Worm (Caenorhabditis elegans): ENCODE data around the gene C10A4.2.

C10A4.2 gene

DNA sequence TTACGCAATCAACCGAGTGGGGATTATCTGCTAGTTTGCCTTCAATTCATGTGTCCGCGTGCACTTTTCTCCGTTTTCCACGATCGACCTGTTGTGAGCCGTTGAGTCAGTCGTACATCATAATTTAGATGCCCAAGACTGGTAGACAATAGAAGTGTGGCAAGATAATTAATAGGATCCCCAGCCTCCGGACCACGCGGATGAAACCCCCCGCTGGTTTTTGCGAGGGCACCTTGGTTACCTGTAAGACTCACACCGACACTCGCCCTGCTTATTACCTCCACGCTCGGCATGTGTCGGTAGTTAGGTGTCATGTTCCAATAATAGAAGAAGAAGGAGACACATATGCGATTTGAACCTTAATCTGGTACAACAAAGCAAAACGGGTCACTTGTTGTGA, 45.9 kb downstream of the C10A4.2 start:
- TF ChIP-seq med-1 (GFP tag; optimal IDR thresholded peaks at IDR 0.05; ENCODE audit: insufficient read depth) = no peak
- 0 out of 2 replicates have a peak, but pooled peaks have one; percentile 15 for TF ChIP-seq flt-1 (GFP tag; IDR thresholded peaks at IDR 0.05)
- no peak for TF ChIP-seq ztf-29 (GFP tag; IDR thresholded peaks at IDR 0.05)
- no peak for TF ChIP-seq ztf-23 (GFP tag; IDR thresholded peaks at IDR 0.05)
- TF ChIP-seq ref-1 (GFP tag; conservative IDR thresholded peaks at IDR 0.05) = no peak

DNA sequence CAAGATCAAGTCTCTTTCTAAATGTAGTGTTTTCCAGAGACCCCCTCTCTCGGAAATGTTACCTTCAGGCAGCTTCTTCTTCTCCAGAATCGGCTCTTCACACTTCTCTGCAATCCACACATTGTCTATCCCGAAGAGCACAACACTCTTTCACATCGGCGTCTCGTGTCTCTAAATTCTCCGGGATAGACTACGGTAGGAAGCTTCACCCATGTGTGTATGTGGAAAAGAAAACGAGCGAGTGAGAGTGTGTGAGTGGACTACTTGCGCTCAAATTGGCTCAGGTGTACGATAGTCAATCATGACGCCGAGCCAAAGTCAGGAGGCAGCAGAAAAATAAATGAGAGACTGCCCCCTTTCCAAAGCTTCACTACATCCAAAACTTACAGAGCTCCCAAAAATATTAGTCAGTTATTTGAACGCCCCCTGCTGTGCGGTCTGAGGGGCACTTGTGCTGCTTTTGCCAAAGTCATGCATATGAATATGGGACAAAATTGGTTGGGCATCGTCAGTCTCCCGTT, 47.2 kb downstream of the C10A4.2 start:
- TF ChIP-seq cog-1 (tag; optimal IDR thresholded peaks at IDR 0.05) (no peak), flt-1 (GFP tag; IDR thresholded peaks at IDR 0.05) (no peak), med-1 (GFP tag; optimal IDR thresholded peaks at IDR 0.05; ENCODE audit: insufficient read depth) (no peak), ref-1 (GFP tag; conservative IDR thresholded peaks at IDR 0.05) (no peak), ztf-29 (GFP tag; IDR thresholded peaks at IDR 0.05) (no peak), tab-1 (GFP tag; IDR thresholded peaks at IDR 0.05) (no peak), T22C8.4 (GFP tag; IDR thresholded peaks at IDR 0.05) (no peak), ztf-23 (GFP tag; IDR thresholded peaks at IDR 0.05) (no peak), klf-2 (GFP tag; conservative IDR thresholded peaks at IDR 0.05) (no peak)

DNA sequence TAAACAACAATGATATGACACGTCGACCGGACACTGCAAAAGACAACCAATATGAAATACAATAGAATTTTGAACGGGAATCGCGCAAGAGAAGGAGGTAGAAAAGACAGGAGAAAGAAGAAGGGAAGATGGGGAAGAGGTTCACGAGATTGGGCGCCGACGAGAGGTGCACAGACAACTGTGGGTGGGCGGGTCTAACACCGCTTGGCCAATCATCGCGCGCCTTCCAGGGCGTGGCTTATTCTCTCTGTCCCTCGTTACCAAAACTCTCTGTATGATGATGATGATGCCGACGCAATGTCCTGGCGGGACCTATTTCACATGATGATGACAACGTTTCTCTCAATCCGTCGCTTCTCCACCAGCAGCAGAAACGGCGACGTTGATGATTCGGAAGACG, 50.5 kb downstream of the C10A4.2 start:
- TF ChIP-seq med-1 (GFP tag; optimal IDR thresholded peaks at IDR 0.05; ENCODE audit: insufficient read depth) (no peak), tab-1 (GFP tag; IDR thresholded peaks at IDR 0.05) (0 out of 2 replicates have a peak, but pooled peaks have one; percentile 40)
